Worm (Caenorhabditis elegans): ENCODE measurements around the gene acr-23.

acr-23 gene

DNA sequence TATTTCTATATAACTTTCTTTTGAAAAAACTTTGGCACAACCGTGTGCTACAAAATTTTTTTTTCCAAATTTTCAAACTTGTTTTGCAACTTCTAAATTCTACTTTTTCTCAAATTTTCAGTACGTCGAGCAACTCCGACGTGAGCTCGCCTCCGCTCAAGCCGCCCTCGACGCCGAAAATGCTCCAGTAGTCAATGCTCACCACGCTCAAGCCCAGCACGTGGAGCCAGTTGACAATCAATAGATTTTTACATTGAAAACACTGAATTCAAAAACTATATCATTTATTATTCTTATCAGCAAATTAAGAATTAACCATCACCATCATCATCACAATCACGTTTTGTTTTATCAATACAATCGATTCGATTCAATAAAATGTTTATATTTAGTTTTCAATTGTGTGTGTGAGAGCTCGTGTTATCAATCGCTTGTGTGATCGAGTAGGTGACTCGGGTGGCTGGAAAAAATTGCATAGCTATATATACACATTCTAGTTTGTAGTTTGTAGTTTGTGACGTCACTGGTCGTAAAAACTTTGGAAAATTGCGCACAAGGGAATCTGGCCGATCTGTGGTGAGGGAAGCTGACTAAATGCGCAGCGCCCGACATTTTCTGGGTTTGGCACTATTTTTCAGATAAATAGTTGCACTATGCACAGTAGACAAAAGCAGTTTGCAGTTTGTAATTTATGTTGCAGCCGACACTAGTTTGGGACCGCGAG is 24.9 kb downstream of the acr-23 start:
- TF ChIP-seq nhr-42 (GFP tag; IDR thresholded peaks at IDR 0.05), result peak; percentile 67
- peak; percentile 54 for TF ChIP-seq T20F7.1 (GFP tag; optimal IDR thresholded peaks at IDR 0.05)
- TF ChIP-seq nhr-28 (tag; optimal IDR thresholded peaks at IDR 0.05), result peak; percentile 93
- no peak for TF ChIP-seq pha-4 (GFP tag; IDR thresholded peaks at IDR 0.05)
- TF ChIP-seq pha-4 (tag; optimal IDR thresholded peaks at IDR 0.05), result no peak
- TF ChIP-seq saeg-2 (GFP tag; IDR thresholded peaks at IDR 0.05), result 0 out of 2 replicates have a peak, but pooled peaks have one; percentile 9
- TF ChIP-seq nhr-48 (tag; optimal IDR thresholded peaks at IDR 0.05), result peak; percentile 79
- no peak for TF ChIP-seq ces-1 (GFP tag; optimal IDR thresholded peaks at IDR 0.05)
- TF ChIP-seq lsy-2 (tag; optimal IDR thresholded peaks at IDR 0.05), result peak in 1 of 2 experiments; percentile 39
- no peak for TF ChIP-seq nhr-11 (tag; optimal IDR thresholded peaks at IDR 0.05)
- TF ChIP-seq ceh-20 (GFP tag; IDR thresholded peaks at IDR 0.05), result 0 out of 2 replicates have a peak, but pooled peaks have one; percentile 7
- TF ChIP-seq hlh-11 (tag; optimal IDR thresholded peaks at IDR 0.05), result peak; percentile 78
- peak; percentile 83 for TF ChIP-seq hlh-30 (tag; optimal IDR thresholded peaks at IDR 0.05; ENCODE audit: insufficient read depth)
- peak; percentile 76 for TF ChIP-seq pqm-1 (tag; optimal IDR thresholded peaks at IDR 0.05)
- peak in 1 of 2 experiments; percentile 32 for TF ChIP-seq daf-16 (GFP tag; optimal IDR thresholded peaks at IDR 0.05)
- peak; percentile 98 for TF ChIP-seq daf-16 (tag; optimal IDR thresholded peaks at IDR 0.05)
- TF ChIP-seq hmg-1.1 (GFP tag; IDR thresholded peaks at IDR 0.05), result 0 out of 2 replicates have a peak, but pooled peaks have one; percentile 6
- peak; percentile 42 for TF ChIP-seq duxl-1 (tag; optimal IDR thresholded peaks at IDR 0.05; ENCODE audit: poor library complexity)
- peak in 1 of 2 experiments; percentile 89 for TF ChIP-seq unc-62 (GFP tag; optimal IDR thresholded peaks at IDR 0.05 in 1 of 2)
- no peak for TF ChIP-seq unc-62 (tag; optimal IDR thresholded peaks at IDR 0.05)
- TF ChIP-seq mxl-3 (GFP tag; optimal IDR thresholded peaks at IDR 0.05), result peak; percentile 59
- TF ChIP-seq D1046.2 (GFP tag; IDR thresholded peaks at IDR 0.05), result no peak
- TF ChIP-seq lin-1 (GFP tag; IDR thresholded peaks at IDR 0.05), result 0 out of 2 replicates have a peak, but pooled peaks have one; percentile 12
- TF ChIP-seq Y48G9A.11 (GFP tag; IDR thresholded peaks at IDR 0.05), result no peak
- peak; percentile 70 for TF ChIP-seq mep-1 (tag; optimal IDR thresholded peaks at IDR 0.05)
- peak; percentile 72 for TF ChIP-seq nhr-77 (tag; optimal IDR thresholded peaks at IDR 0.05)
- no peak for TF ChIP-seq lir-3 (tag; optimal IDR thresholded peaks at IDR 0.05)
- no peak for TF ChIP-seq ZK337.2 (GFP tag; IDR thresholded peaks at IDR 0.05)
- peak; percentile 73 for TF ChIP-seq T26A8.4 (GFP tag; IDR thresholded peaks at IDR 0.05)
- no peak for TF ChIP-seq R02D3.7 (tag; optimal IDR thresholded peaks at IDR 0.05)
- TF ChIP-seq nhr-102 (tag; optimal IDR thresholded peaks at IDR 0.05), result peak; percentile 91
- peak; percentile 77; the same call in 1 of the 2 replicates for TF ChIP-seq zfp-3 (GFP tag; conservative IDR thresholded peaks at IDR 0.05)
- peak; percentile 44 for TF ChIP-seq mes-2 (tag; optimal IDR thresholded peaks at IDR 0.05; ENCODE audit: poor library complexity, severe bottlenecking)
- TF ChIP-seq zip-2 (tag; optimal IDR thresholded peaks at IDR 0.05), result peak; percentile 14
- TF ChIP-seq zfp-2 (tag; optimal IDR thresholded peaks at IDR 0.05), result no peak
- no peak for TF ChIP-seq F44E2.7 (GFP tag; IDR thresholded peaks at IDR 0.05)
- peak in 1 of 2 experiments; percentile 62 for TF ChIP-seq hif-1 (tag; optimal IDR thresholded peaks at IDR 0.05)
- TF ChIP-seq nhr-41 (GFP tag; IDR thresholded peaks at IDR 0.05), result no peak
- no peak for TF ChIP-seq F37D6.2 (tag; optimal IDR thresholded peaks at IDR 0.05)
- TF ChIP-seq php-3 (GFP tag; IDR thresholded peaks at IDR 0.05), result 0 out of 2 replicates have a peak, but pooled peaks have one; percentile 60
- TF ChIP-seq tra-1 (GFP tag; IDR thresholded peaks at IDR 0.05), result no peak
- peak; percentile 97 for TF ChIP-seq dve-1 (tag; optimal IDR thresholded peaks at IDR 0.05; ENCODE audit: insufficient read depth)
- peak in 1 of 2 experiments; percentile 57 for TF ChIP-seq mdl-1 (tag; optimal IDR thresholded peaks at IDR 0.05)
- TF ChIP-seq lin-38 (GFP tag; IDR thresholded peaks at IDR 0.05), result 0 out of 2 replicates have a peak, but pooled peaks have one; percentile 31
- peak; percentile 71 for TF ChIP-seq dmd-6 (GFP tag; IDR thresholded peaks at IDR 0.05)

Measured in whole organism, L4 larva.